Worm (Caenorhabditis elegans) whole organism, late embryonic: Measurements from ENCODE around the gene nspc-10.

ENCODE experiments used
- C08G9.2 ChIP-seq: sonication (generic microtip); optimal IDR thresholded peaks from 2 replicates; lab custom pipeline; 2016; ENCODE audit warnings: mild to moderate bottlenecking, missing genetic modification characterization, moderate library complexity, missing compliant biosample characterization
- T23F11.4 ChIP-seq: fragments of 200-800 bp; sonication (Bioruptor generic); optimal IDR thresholded peaks from 2 replicates; lab custom pipeline; 2018; ENCODE audit warnings: mild to moderate bottlenecking, missing genetic modification characterization, missing compliant biosample characterization
- fax-1 ChIP-seq: sonication (generic microtip); optimal IDR thresholded peaks from 2 replicates; lab custom pipeline; 2016; ENCODE audit warnings: missing genotype, missing genetic modification characterization, missing compliant biosample characterization
- nhr-11 ChIP-seq: fragments of 150-350 bp; optimal IDR thresholded peaks from 2 replicates; lab custom pipeline; 2014; ENCODE audit warnings: missing biosample characterization, missing genetic modification characterization
- nhr-232 ChIP-seq: sonication (generic microtip); optimal IDR thresholded peaks from 2 replicates; lab custom pipeline; 2016; ENCODE audit warnings: missing genetic modification characterization, missing compliant biosample characterization
- pat-9 ChIP-seq: fragments of 200-800 bp; sonication (Bioruptor generic); optimal IDR thresholded peaks from 2 replicates; lab custom pipeline; 2018; ENCODE audit warnings: mild to moderate bottlenecking, missing genetic modification characterization, moderate library complexity, missing compliant biosample characterization
- pha-4 ChIP-seq: fragments of 150-350 bp; optimal IDR thresholded peaks from 2 replicates; lab custom pipeline; 2018; ENCODE audit warnings: missing biosample characterization, missing genetic modification reagents, missing genetic modification characterization
- pqm-1 ChIP-seq: sonication (generic microtip); optimal IDR thresholded peaks from 2 replicates; lab custom pipeline; 2016; ENCODE audit warnings: missing genetic modification characterization, missing compliant biosample characterization
- tbx-2 ChIP-seq: sonication (generic microtip); optimal IDR thresholded peaks from 2 replicates; lab custom pipeline; 2016; ENCODE audit warnings: missing genetic modification characterization, missing compliant biosample characterization

DNA sequence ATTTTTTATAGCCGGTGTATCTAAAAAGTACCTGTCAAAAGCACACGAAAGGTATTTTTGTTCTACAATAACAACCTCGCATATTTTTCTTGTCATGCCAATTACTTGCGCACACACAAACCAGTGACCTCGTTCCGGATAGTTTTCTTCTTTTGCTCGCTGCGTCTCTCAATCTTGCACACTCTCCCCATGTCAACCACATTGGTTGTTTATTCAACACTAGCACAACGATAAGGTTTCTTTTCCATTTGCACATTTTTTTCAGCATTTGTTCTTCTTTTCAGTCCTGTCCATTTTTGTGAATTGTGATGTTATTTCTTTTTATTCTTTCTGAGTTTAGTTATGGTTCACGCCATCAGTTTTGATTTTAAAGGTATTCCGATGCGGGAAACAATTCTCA is 6.8 kb downstream of the nspc-10 start, which contains the start of gene F42F12.3:
- TF ChIP-seq C08G9.2 (tag; lab: Kevin White, UChicago): no peak
- no peak for TF ChIP-seq pqm-1 (tag; lab: Kevin White, UChicago)
- TF ChIP-seq pat-9 (tag; lab: Kevin White, UChicago): no peak
- no peak for TF ChIP-seq T23F11.4 (GFP tag; lab: Kevin White, UChicago)
- no peak for TF ChIP-seq pha-4 (tag; lab: Kevin White, UChicago)
- no peak for TF ChIP-seq nhr-11 (tag; lab: Kevin White, UChicago)
- TF ChIP-seq nhr-232 (tag; lab: Kevin White, UChicago): no peak
- no peak for TF ChIP-seq tbx-2
- no peak for TF ChIP-seq fax-1 (tag; lab: Kevin White, UChicago)
